Worm (Caenorhabditis elegans) whole organism, mixed stage, embryonic: ENCODE data around the gene aagr-1.

Source experiments
- elt-3 ChIP-seq: fragments of 150-350 bp; optimal IDR thresholded peaks from 2 replicates; lab custom pipeline; 2014; ENCODE audit warnings: missing biosample characterization, missing genetic modification characterization
- lin-13 ChIP-seq: fragments of 150-350 bp; optimal IDR thresholded peaks from 2 replicates; lab custom pipeline; 2014; ENCODE audit warnings: missing biosample characterization, missing genetic modification characterization
- mab-5 ChIP-seq: fragments of 150-350 bp; optimal IDR thresholded peaks from 2 replicates; lab custom pipeline; 2014; ENCODE audit warnings: missing biosample characterization, missing genetic modification characterization
- nhr-12 ChIP-seq: fragments of 150-350 bp; optimal IDR thresholded peaks from 2 replicates; lab custom pipeline; 2014; ENCODE audit warnings: missing biosample characterization, missing genetic modification characterization
- pha-4 ChIP-seq: fragments of 150-350 bp; optimal IDR thresholded peaks from 2 replicates; lab custom pipeline; 2018; ENCODE audit warnings: missing biosample characterization, missing genetic modification reagents, missing genetic modification characterization
- sptf-1 ChIP-seq: sonication (generic microtip); optimal IDR thresholded peaks from 2 replicates; lab custom pipeline; 2017; ENCODE audit warnings: mild to moderate bottlenecking, missing genetic modification characterization, moderate library complexity, missing compliant biosample characterization

ce11 chrIV:8339636-8340035 is 26.7 kb upstream of the aagr-1 start, which contains the start of gene lgc-6:
- no peak for TF ChIP-seq mab-5
- TF ChIP-seq sptf-1, result no peak
- no peak for TF ChIP-seq pha-4 (tag; lab: Kevin White, UChicago)
- no peak for TF ChIP-seq elt-3 (tag; lab: Kevin White, UChicago)
- no peak for TF ChIP-seq lin-13 (tag; lab: Kevin White, UChicago)
- no peak for TF ChIP-seq nhr-12
